ENCODE assay signal across 4 fruit fly cellular contexts in the genomic region with DNA sequence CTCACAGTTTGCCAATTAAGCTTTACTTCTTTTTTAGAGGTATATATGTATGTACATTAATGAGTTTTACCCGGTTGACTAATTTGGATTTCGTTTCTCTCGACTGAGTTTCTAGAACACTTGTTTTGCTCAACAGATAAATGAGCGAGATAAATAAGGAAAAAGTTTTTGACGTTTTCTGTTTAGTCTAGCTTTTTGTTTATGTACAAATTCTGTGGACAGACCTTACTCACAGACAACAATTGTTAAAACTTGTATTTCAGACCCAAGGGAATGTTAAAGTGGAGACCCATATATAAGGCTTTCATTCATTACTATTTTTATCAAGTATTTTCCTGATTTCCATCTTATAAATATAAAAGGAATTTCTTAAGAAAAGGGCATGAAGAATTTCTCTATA.
A peak's percentile ranks its signal among the peaks of the same experiment; 100 is the strongest.
TF ChIP-seq lines count a peak whose summit lies in the region.

No protein-coding gene starts in this region.

- no peak for TF ChIP-seq CTCF in whole organism, embryonic (GFP tag; optimal IDR thresholded peaks at IDR 0.05; lab: Kevin White, UChicago)

TF ChIP-seq in whole organism, adult, 20 proteins besides CTCF, POLR2A, EP300 and RAD21:
- TF ChIP-seq Crg-1 (GFP tag; optimal IDR thresholded peaks at IDR 0.05; lab: Kevin White, UChicago) (peak; percentile 44), Clk (GFP tag; optimal IDR thresholded peaks at IDR 0.05; lab: Kevin White, UChicago) (no peak), CG5204 (GFP tag; optimal IDR thresholded peaks at IDR 0.05; lab: Kevin White, UChicago) (no peak), CG7101 (tag; optimal IDR thresholded peaks at IDR 0.05; lab: Kevin White, UChicago) (peak; percentile 39)

TF ChIP-seq in whole organism, embryonic, 481 proteins besides CTCF, POLR2A, EP300 and RAD21 (continues in another document):
- TF ChIP-seq salm (tag; optimal IDR thresholded peaks at IDR 0.05; lab: Kevin White, UChicago) (peak; percentile 8), CG17568 (GFP tag; optimal IDR thresholded peaks at IDR 0.05; lab: Kevin White, UChicago) (peak; percentile 61), CG12659 (GFP tag; optimal IDR thresholded peaks at IDR 0.05; lab: Kevin White, UChicago) (peak; percentile 14), HmgZ (tag; optimal IDR thresholded peaks at IDR 0.05; lab: Kevin White, UChicago) (no peak), Hmr (GFP tag; optimal IDR thresholded peaks at IDR 0.05; lab: Kevin White, UChicago) (peak; percentile 63), grau (tag; optimal IDR thresholded peaks at IDR 0.05; lab: Kevin White, UChicago) (peak; percentile 19), CG6813 (GFP tag; optimal IDR thresholded peaks at IDR 0.05; lab: Kevin White, UChicago) (peak; percentile 9), trh (GFP tag; optimal IDR thresholded peaks at IDR 0.05; lab: Kevin White, UChicago) (no peak), schlank (tag; optimal IDR thresholded peaks at IDR 0.05; lab: Kevin White, UChicago) (peak; percentile 52), CG9437 (GFP tag; optimal IDR thresholded peaks at IDR 0.05; lab: Kevin White, UChicago) (no peak), unpg (GFP tag; optimal IDR thresholded peaks at IDR 0.05; lab: Kevin White, UChicago) (peak; percentile 12), fd3F (GFP tag; optimal IDR thresholded peaks at IDR 0.05; lab: Kevin White, UChicago) (peak; percentile 41), CG8281 (tag; optimal IDR thresholded peaks at IDR 0.05; lab: Kevin White, UChicago) (peak; percentile 6), lab (GFP tag; optimal IDR thresholded peaks at IDR 0.05; lab: Kevin White, UChicago) (peak; percentile 43), odd (GFP tag; optimal IDR thresholded peaks at IDR 0.05; lab: Kevin White, UChicago) (peak; percentile 47), CG6683 (GFP tag; optimal IDR thresholded peaks at IDR 0.05; lab: Kevin White, UChicago) (no peak), CrebB (tag; optimal IDR thresholded peaks at IDR 0.05; lab: Kevin White, UChicago) (peak; percentile 41), CG6854 (GFP tag; optimal IDR thresholded peaks at IDR 0.05; lab: Kevin White, UChicago) (peak; percentile 63), Side (GFP tag; optimal IDR thresholded peaks at IDR 0.05; lab: Kevin White, UChicago) (no peak), CG12071 (GFP tag; optimal IDR thresholded peaks at IDR 0.05; lab: Kevin White, UChicago) (no peak), ci (GFP tag; IDR thresholded peaks at IDR 0.05; lab: Robert Waterston, UW) (0 out of 3 replicates have a peak, but pooled peaks have one; percentile 36), CG30020 (tag; optimal IDR thresholded peaks at IDR 0.05; lab: Kevin White, UChicago) (no peak), CG13775 (GFP tag; optimal IDR thresholded peaks at IDR 0.05; lab: Kevin White, UChicago) (no peak), Mrtf (GFP tag; IDR thresholded peaks at IDR 0.05; lab: Robert Waterston, UW) (no peak), CG8290 (GFP tag; optimal IDR thresholded peaks at IDR 0.05; lab: Kevin White, UChicago) (no peak), CG8290 (tag; optimal IDR thresholded peaks at IDR 0.05; lab: Kevin White, UChicago) (peak in 1 of 2 experiments; percentile 46), Xrp1 (GFP tag; IDR thresholded peaks at IDR 0.05; lab: Robert Waterston, UW) (0 out of 2 replicates have a peak, but pooled peaks have one; percentile 17)

TF ChIP-seq in whole organism, prepupa, 60 proteins besides CTCF, POLR2A, EP300 and RAD21:
- TF ChIP-seq fkh (GFP tag; optimal IDR thresholded peaks at IDR 0.05; lab: Kevin White, UChicago) (peak; percentile 11), achi (GFP tag; optimal IDR thresholded peaks at IDR 0.05; lab: Kevin White, UChicago) (no peak), Eip75B (GFP tag; optimal IDR thresholded peaks at IDR 0.05; lab: Kevin White, UChicago) (no peak), svp (GFP tag; lab: Kevin White, UChicago) (no peak)

TF ChIP-seq in whole organism, wandering third instar larva, 38 proteins besides CTCF, POLR2A, EP300 and RAD21:
- TF ChIP-seq rgr (GFP tag; optimal IDR thresholded peaks at IDR 0.05; lab: Kevin White, UChicago), result peak; percentile 7
- TF ChIP-seq Myc (optimal IDR thresholded peaks at IDR 0.05; lab: Kevin White, UChicago), result no peak
